Worm (Caenorhabditis elegans): ENCODE data around the gene K02C4.5.

The K02C4.5 gene

ce11 chrII:8065985-8066384 is 12.2 kb upstream of the K02C4.5 start, which contains the start of gene pdha-1:
Gene pdha-1, plus strand, starts transcription at chrII:8066285.
- TF ChIP-seq ref-1 (GFP tag; conservative IDR thresholded peaks at IDR 0.05), result no peak
- TF ChIP-seq med-1 (GFP tag; optimal IDR thresholded peaks at IDR 0.05; ENCODE audit: insufficient read depth), result no peak
- no peak for TF ChIP-seq ztf-23 (GFP tag; IDR thresholded peaks at IDR 0.05)
- no peak for TF ChIP-seq tab-1 (GFP tag; IDR thresholded peaks at IDR 0.05)
- TF ChIP-seq klf-2 (GFP tag; conservative IDR thresholded peaks at IDR 0.05), result no peak
- TF ChIP-seq ztf-29 (GFP tag; IDR thresholded peaks at IDR 0.05), result no peak
- no peak for TF ChIP-seq cog-1 (tag; optimal IDR thresholded peaks at IDR 0.05)
- TF ChIP-seq T22C8.4 (GFP tag; IDR thresholded peaks at IDR 0.05), result no peak
- TF ChIP-seq flt-1 (GFP tag; IDR thresholded peaks at IDR 0.05), result no peak

ce11 chrII:8071012-8071625 is 7.1 kb upstream of the K02C4.5 start:
- TF ChIP-seq T22C8.4 (GFP tag; IDR thresholded peaks at IDR 0.05) (no peak), klf-2 (GFP tag; conservative IDR thresholded peaks at IDR 0.05) (no peak), ref-1 (GFP tag; conservative IDR thresholded peaks at IDR 0.05) (no peak)

- peak; percentile 28 for TF ChIP-seq cog-1 (tag; optimal IDR thresholded peaks at IDR 0.05)
- TF ChIP-seq tab-1 (GFP tag; IDR thresholded peaks at IDR 0.05), result no peak
These were observed 6.3 kb upstream of the K02C4.5 start for ce11 chrII:8071801-8072544.

ce11 chrII:8073222-8073621 is 5.0 kb upstream of the K02C4.5 start, which contains the start of gene gpcp-2:
Gene gpcp-2, minus strand, starts transcription at chrII:8073374.
- no peak for TF ChIP-seq T22C8.4 (GFP tag; IDR thresholded peaks at IDR 0.05)
- TF ChIP-seq cog-1 (tag; optimal IDR thresholded peaks at IDR 0.05), result no peak
- TF ChIP-seq tab-1 (GFP tag; IDR thresholded peaks at IDR 0.05), result no peak
- TF ChIP-seq ztf-29 (GFP tag; IDR thresholded peaks at IDR 0.05), result no peak
- TF ChIP-seq ztf-23 (GFP tag; IDR thresholded peaks at IDR 0.05), result no peak
- no peak for TF ChIP-seq flt-1 (GFP tag; IDR thresholded peaks at IDR 0.05)
- TF ChIP-seq klf-2 (GFP tag; conservative IDR thresholded peaks at IDR 0.05), result no peak

- TF ChIP-seq ztf-29 (GFP tag; IDR thresholded peaks at IDR 0.05) (no peak), ztf-23 (GFP tag; IDR thresholded peaks at IDR 0.05) (no peak), klf-2 (GFP tag; conservative IDR thresholded peaks at IDR 0.05) (no peak), T22C8.4 (GFP tag; IDR thresholded peaks at IDR 0.05) (no peak), cog-1 (tag; optimal IDR thresholded peaks at IDR 0.05) (no peak)
These were observed 4.2 kb upstream of the K02C4.5 start for ce11 chrII:8074058-8074457.

ce11 chrII:8075324-8075810 is 2.9 kb upstream of the K02C4.5 start, which contains the start of gene K02C4.2:
Gene K02C4.2, plus strand, starts transcription at chrII:8075760.
- TF ChIP-seq ref-1 (GFP tag; conservative IDR thresholded peaks at IDR 0.05) (peak; percentile 68), klf-2 (GFP tag; conservative IDR thresholded peaks at IDR 0.05) (peak; percentile 44; the same call in 1 of the 2 replicates), tab-1 (GFP tag; IDR thresholded peaks at IDR 0.05) (peak; percentile 84), T22C8.4 (GFP tag; IDR thresholded peaks at IDR 0.05) (peak; percentile 71), med-1 (GFP tag; optimal IDR thresholded peaks at IDR 0.05; ENCODE audit: insufficient read depth) (peak; percentile 44), ztf-29 (GFP tag; IDR thresholded peaks at IDR 0.05) (peak; percentile 80), cog-1 (tag; optimal IDR thresholded peaks at IDR 0.05) (peak; percentile 47), ztf-23 (GFP tag; IDR thresholded peaks at IDR 0.05) (peak; percentile 60; the same call in 1 of the 2 replicates), flt-1 (GFP tag; IDR thresholded peaks at IDR 0.05) (peak; percentile 93)

- TF ChIP-seq T22C8.4 (GFP tag; IDR thresholded peaks at IDR 0.05) (no peak), ztf-29 (GFP tag; IDR thresholded peaks at IDR 0.05) (no peak), cog-1 (tag; optimal IDR thresholded peaks at IDR 0.05) (no peak), tab-1 (GFP tag; IDR thresholded peaks at IDR 0.05) (no peak)
These were observed 8.6 kb downstream of the K02C4.5 start, which contains the start of gene K02C4.3 for ce11 chrII:8086803-8087202. Gene K02C4.3, minus strand, starts transcription at chrII:8086853.

- TF ChIP-seq klf-2 (GFP tag; conservative IDR thresholded peaks at IDR 0.05), result no peak
- TF ChIP-seq ztf-23 (GFP tag; IDR thresholded peaks at IDR 0.05), result no peak
- no peak for TF ChIP-seq tab-1 (GFP tag; IDR thresholded peaks at IDR 0.05)
- TF ChIP-seq flt-1 (GFP tag; IDR thresholded peaks at IDR 0.05), result no peak
- no peak for TF ChIP-seq cog-1 (tag; optimal IDR thresholded peaks at IDR 0.05)
- no peak for TF ChIP-seq ztf-29 (GFP tag; IDR thresholded peaks at IDR 0.05)
- TF ChIP-seq T22C8.4 (GFP tag; IDR thresholded peaks at IDR 0.05), result no peak
- TF ChIP-seq ref-1 (GFP tag; conservative IDR thresholded peaks at IDR 0.05), result no peak
- no peak for TF ChIP-seq med-1 (GFP tag; optimal IDR thresholded peaks at IDR 0.05; ENCODE audit: insufficient read depth)
These were observed 13.3 kb downstream of the K02C4.5 start for ce11 chrII:8091528-8091927.

- TF ChIP-seq ref-1 (GFP tag; conservative IDR thresholded peaks at IDR 0.05), result no peak
- TF ChIP-seq cog-1 (tag; optimal IDR thresholded peaks at IDR 0.05), result no peak
- no peak for TF ChIP-seq ztf-29 (GFP tag; IDR thresholded peaks at IDR 0.05)
- TF ChIP-seq T22C8.4 (GFP tag; IDR thresholded peaks at IDR 0.05), result no peak
- TF ChIP-seq med-1 (GFP tag; optimal IDR thresholded peaks at IDR 0.05; ENCODE audit: insufficient read depth), result no peak
- TF ChIP-seq flt-1 (GFP tag; IDR thresholded peaks at IDR 0.05), result no peak
- no peak for TF ChIP-seq tab-1 (GFP tag; IDR thresholded peaks at IDR 0.05)
- TF ChIP-seq klf-2 (GFP tag; conservative IDR thresholded peaks at IDR 0.05), result no peak
- TF ChIP-seq ztf-23 (GFP tag; IDR thresholded peaks at IDR 0.05), result no peak
These were observed 14.3 kb downstream of the K02C4.5 start, which contains the start of gene ltd-1 for ce11 chrII:8092537-8092936. Gene ltd-1, minus strand, starts transcription at chrII:8092754.

- TF ChIP-seq tab-1 (GFP tag; IDR thresholded peaks at IDR 0.05) (no peak), ref-1 (GFP tag; conservative IDR thresholded peaks at IDR 0.05) (no peak), klf-2 (GFP tag; conservative IDR thresholded peaks at IDR 0.05) (no peak), T22C8.4 (GFP tag; IDR thresholded peaks at IDR 0.05) (no peak)
These were observed 15.0 kb downstream of the K02C4.5 start for ce11 chrII:8093283-8093682.

Measured in whole organism, midembryonic.